Fruit fly (Drosophila melanogaster) whole organism, embryonic: ENCODE data around the gene CG32388.

Experiments used
- Blimp-1 ChIP-seq: fragments of 200-800 bp; sonication (Bioruptor generic); optimal IDR thresholded peaks from 3 replicates; lab custom pipeline; 2018; ENCODE audit warnings: missing biosample characterization, missing genetic modification characterization, mild to moderate bottlenecking, moderate library complexity, missing genetic modification reagents
- BtbVII ChIP-seq: fragments of 200-800 bp; sonication (Bioruptor generic); optimal IDR thresholded peaks from 3 replicates; lab custom pipeline; 2017; ENCODE audit warnings: missing biosample characterization, mild to moderate bottlenecking, missing genetic modification characterization
- Bteb2 ChIP-seq: fragments of 200-800 bp; sonication (Bioruptor generic); optimal IDR thresholded peaks from 2 replicates; lab custom pipeline; 2016; ENCODE audit warnings: missing biosample characterization, missing genetic modification characterization
- CG1024 ChIP-seq: fragments of 200-800 bp; sonication (Bioruptor generic); IDR thresholded peaks from 2 replicates; pipeline ENCODE4 v1.3.6; 2022; ENCODE audit warnings: missing biosample characterization, missing genetic modification characterization
- CG10565 ChIP-seq: fragments of 200-800 bp; sonication (Bioruptor generic); optimal IDR thresholded peaks from 3 replicates; lab custom pipeline; 2016; ENCODE audit warnings: missing biosample characterization, mild to moderate bottlenecking, missing genetic modification characterization
- CG10654 ChIP-seq: fragments of 200-800 bp; sonication (Bioruptor generic); optimal IDR thresholded peaks from 2 replicates; lab custom pipeline; 2016; ENCODE audit warnings: missing biosample characterization, missing genetic modification characterization
- CG14014 ChIP-seq: fragments of 200-800 bp; sonication (Bioruptor generic); IDR thresholded peaks from 2 replicates; pipeline ENCODE4 v1.3.6; 2022; ENCODE audit warnings: missing biosample characterization, missing genetic modification characterization
- CG1792 ChIP-seq: fragments of 200-800 bp; sonication (Bioruptor generic); optimal IDR thresholded peaks from 2 replicates; lab custom pipeline; 2016; ENCODE audit warnings: missing biosample characterization, missing genetic modification characterization
- CG2129 ChIP-seq: fragments of 200-800 bp; sonication (Bioruptor generic); IDR thresholded peaks from 2 replicates; pipeline ENCODE4 v1.3.6; 2022; ENCODE audit warnings: missing biosample characterization, missing genetic modification characterization; ENCODE audit not compliant: partially characterized antibody
- CG3847 ChIP-seq: fragments of 200-800 bp; sonication (Bioruptor generic); IDR thresholded peaks from 2 replicates; pipeline ENCODE4 v1.3.6; 2022; ENCODE audit warnings: missing biosample characterization, missing genetic modification characterization
- CG3995 ChIP-seq: fragments of 200-800 bp; sonication (Bioruptor generic); optimal IDR thresholded peaks from 3 replicates; lab custom pipeline; 2016; ENCODE audit warnings: missing biosample characterization, missing genetic modification characterization
- CG5245 ChIP-seq: fragments of 200-800 bp; sonication (Bioruptor generic); optimal IDR thresholded peaks from 3 replicates; lab custom pipeline; 2016; ENCODE audit warnings: missing biosample characterization, missing genetic modification characterization
- CG7271 ChIP-seq: fragments of 200-800 bp; sonication (Bioruptor generic); optimal IDR thresholded peaks from 2 replicates; lab custom pipeline; 2018; ENCODE audit warnings: missing biosample characterization, mild to moderate bottlenecking, missing genetic modification characterization, moderate library complexity
- CG7357 ChIP-seq: fragments of 200-800 bp; sonication (Bioruptor generic); IDR thresholded peaks from 3 replicates; pipeline ENCODE4 v1.3.6; 2022; ENCODE audit warnings: missing biosample characterization, missing genetic modification characterization
- CG7786 ChIP-seq: fragments of 200-800 bp; sonication (Bioruptor generic); optimal IDR thresholded peaks from 2 replicates; lab custom pipeline; 2016; ENCODE audit warnings: missing biosample characterization, missing genetic modification characterization
- CrebB ChIP-seq: fragments of 200-800 bp; sonication (Bioruptor generic); optimal IDR thresholded peaks from 3 replicates; lab custom pipeline; 2018; ENCODE audit warnings: missing biosample characterization, mild to moderate bottlenecking, missing genetic modification characterization
- Dbx ChIP-seq: fragments of 200-800 bp; sonication (Bioruptor generic); IDR thresholded peaks from 3 replicates; pipeline ENCODE4 v1.3.6; 2022; ENCODE audit warnings: missing biosample characterization, missing genetic modification characterization
- Dfd ChIP-seq, 2 experiments: fragments of >200 bp; optimal IDR thresholded peaks; 2 replicates each; lab custom pipeline; 2017; ENCODE audit warnings: missing biosample characterization in 2 of 2, missing genetic modification characterization in 2 of 2
- Dip2 ChIP-seq: fragments of 200-800 bp; sonication (Bioruptor generic); IDR thresholded peaks from 2 replicates; pipeline ENCODE4 v1.3.6; 2022; ENCODE audit warnings: missing biosample characterization, missing genetic modification characterization
- Doc3 ChIP-seq: fragments of 200-800 bp; sonication (Bioruptor generic); IDR thresholded peaks from 3 replicates; pipeline ENCODE4 v1.3.6; 2022; ENCODE audit warnings: missing biosample characterization, missing genetic modification characterization; ENCODE audit not compliant: partially characterized antibody
- Dref ChIP-seq: fragments of 200-800 bp; sonication (Bioruptor generic); IDR thresholded peaks from 2 replicates; pipeline ENCODE4 v1.3.6; 2022; ENCODE audit warnings: missing biosample characterization, missing genetic modification characterization
- Elba2 ChIP-seq: fragments of 200-800 bp; sonication (Bioruptor generic); optimal IDR thresholded peaks from 3 replicates; lab custom pipeline; 2016; ENCODE audit warnings: missing biosample characterization, missing genetic modification characterization
- HLH3B ChIP-seq: fragments of 200-800 bp; sonication (Bioruptor generic); IDR thresholded peaks from 2 replicates; pipeline ENCODE4 v1.3.6; 2022; ENCODE audit warnings: missing biosample characterization, missing genetic modification characterization
- Hr3 ChIP-seq: fragments of 200-800 bp; sonication (Bioruptor generic); optimal IDR thresholded peaks from 3 replicates; lab custom pipeline; 2016; ENCODE audit warnings: missing biosample characterization, missing genetic modification characterization
- Hr78 ChIP-seq, 2 experiments: fragments of 200-800 bp in 1 of 2; fragments of >200 bp in 1 of 2; sonication (Bioruptor generic) in 1 of 2; optimal IDR thresholded peaks; 2 replicates each; lab custom pipeline; 2017 to 2019; ENCODE audit warnings: missing biosample characterization in 2 of 2, missing genetic modification characterization in 2 of 2, mild to moderate bottlenecking in 1 of 2, moderate library complexity in 1 of 2
- NC2α ChIP-seq: fragments of 200-800 bp; sonication (Bioruptor generic); optimal IDR thresholded peaks from 2 replicates; lab custom pipeline; 2016; ENCODE audit warnings: missing biosample characterization, missing genetic modification characterization
- Sox100B ChIP-seq: fragments of 200-800 bp; sonication (Bioruptor generic); optimal IDR thresholded peaks from 3 replicates; lab custom pipeline; 2018; ENCODE audit warnings: missing biosample characterization, mild to moderate bottlenecking, missing genetic modification characterization
- YL-1 ChIP-seq: fragments of 200-800 bp; sonication (Bioruptor generic); optimal IDR thresholded peaks from 3 replicates; lab custom pipeline; 2017; ENCODE audit warnings: missing biosample characterization, mild to moderate bottlenecking, missing genetic modification characterization
- ara ChIP-seq: fragments of 200-800 bp; sonication (Bioruptor generic); IDR thresholded peaks from 2 replicates; pipeline ENCODE4 v1.3.6; 2022; ENCODE audit warnings: missing biosample characterization, missing genetic modification characterization
- ash1 ChIP-seq: fragments of 200-800 bp; sonication (Bioruptor generic); optimal IDR thresholded peaks from 2 replicates; lab custom pipeline; 2018; ENCODE audit warnings: missing biosample characterization, mild to moderate bottlenecking, missing genetic modification characterization
- bbx ChIP-seq: fragments of 200-800 bp; sonication (Bioruptor generic); IDR thresholded peaks from 2 replicates; pipeline ENCODE4 v1.3.6; 2022; ENCODE audit warnings: missing biosample characterization, missing genetic modification characterization; ENCODE audit not compliant: partially characterized antibody
- danr ChIP-seq: fragments of 200-800 bp; sonication (Bioruptor generic); IDR thresholded peaks from 2 replicates; pipeline ENCODE4 v1.3.6; 2022; ENCODE audit warnings: missing biosample characterization, missing genetic modification characterization
- dmrt11E ChIP-seq: fragments of 200-800 bp; sonication (Bioruptor generic); optimal IDR thresholded peaks from 3 replicates; lab custom pipeline; 2018; ENCODE audit warnings: missing biosample characterization, mild to moderate bottlenecking, missing genetic modification characterization, moderate library complexity
- dpn ChIP-seq, 2 experiments: fragments of 200-800 bp; sonication (Bioruptor generic); optimal IDR thresholded peaks; 3 replicates each; lab custom pipeline; 2016; ENCODE audit warnings: missing biosample characterization in 2 of 2, missing genetic modification characterization in 2 of 2
- exex ChIP-seq: fragments of 200-800 bp; sonication (Bioruptor generic); optimal IDR thresholded peaks from 4 replicates; lab custom pipeline; 2018; ENCODE audit warnings: missing biosample characterization, mild to moderate bottlenecking, missing genetic modification characterization, moderate library complexity
- gcm2 ChIP-seq: fragments of 200-800 bp; sonication (Bioruptor generic); optimal IDR thresholded peaks from 2 replicates; lab custom pipeline; 2016; ENCODE audit warnings: missing biosample characterization, missing genetic modification characterization
- gro ChIP-seq: fragments of 200-800 bp; sonication (Bioruptor generic); optimal IDR thresholded peaks from 2 replicates; lab custom pipeline; 2016; ENCODE audit warnings: missing biosample characterization, missing genetic modification characterization
- hkb ChIP-seq, 2 experiments: fragments of 200-800 bp in 1 of 2; fragments of >200 bp in 1 of 2; sonication (Bioruptor generic) in 1 of 2; IDR thresholded peaks in 1 of 2; optimal IDR thresholded peaks in 1 of 2; 2 replicates each; pipeline versions ENCODE4 v1.3.6 to Lab custom; 2017 to 2022; ENCODE audit warnings: missing biosample characterization in 1 of 2, missing genetic modification characterization in 1 of 2
- kay ChIP-seq: fragments of 200-800 bp; sonication (Bioruptor generic); optimal IDR thresholded peaks from 2 replicates; lab custom pipeline; 2016; ENCODE audit warnings: missing biosample characterization, missing genetic modification characterization
- lola ChIP-seq, 3 experiments: fragments of >200 bp in 2 of 3; fragments of 200-800 bp in 1 of 3; sonication (Bioruptor generic) in 1 of 3; optimal IDR thresholded peaks; 2 replicates each; lab custom pipeline; 2017 to 2019; ENCODE audit warnings: missing biosample characterization in 3 of 3, missing genetic modification characterization in 3 of 3, mild to moderate bottlenecking in 1 of 3, moderate library complexity in 1 of 3
- luna ChIP-seq: fragments of 200-800 bp; sonication (Bioruptor generic); optimal IDR thresholded peaks from 2 replicates; lab custom pipeline; 2016; ENCODE audit warnings: missing biosample characterization, missing genetic modification characterization
- odd ChIP-seq: fragments of 200-800 bp; sonication (Bioruptor generic); optimal IDR thresholded peaks from 2 replicates; lab custom pipeline; 2017; ENCODE audit warnings: missing biosample characterization, mild to moderate bottlenecking, missing genetic modification characterization
- pnt ChIP-seq: fragments of 200-800 bp; sonication (Bioruptor generic); optimal IDR thresholded peaks from 3 replicates; lab custom pipeline; 2016; ENCODE audit warnings: missing biosample characterization, missing genetic modification characterization
- pros ChIP-seq: fragments of 200-800 bp; sonication (Bioruptor generic); optimal IDR thresholded peaks from 3 replicates; lab custom pipeline; 2019; ENCODE audit warnings: missing biosample characterization, mild to moderate bottlenecking, missing genetic modification characterization, moderate library complexity
- stwl ChIP-seq: fragments of 200-800 bp; sonication (Bioruptor generic); optimal IDR thresholded peaks from 3 replicates; lab custom pipeline; 2018; ENCODE audit warnings: missing biosample characterization, mild to moderate bottlenecking, missing genetic modification characterization, moderate library complexity
- sug ChIP-seq: fragments of 200-800 bp; optimal IDR thresholded peaks from 2 replicates; lab custom pipeline; 2019; ENCODE audit warnings: missing biosample characterization, mild to moderate bottlenecking, missing genetic modification characterization, moderate library complexity
- tgo ChIP-seq: fragments of 200-800 bp; sonication (Bioruptor generic); IDR thresholded peaks from 3 replicates; pipeline ENCODE4 v1.3.6; 2022; ENCODE audit warnings: missing biosample characterization, missing genetic modification characterization
- zen ChIP-seq: fragments of 200-800 bp; sonication (Bioruptor generic); optimal IDR thresholded peaks from 3 replicates; lab custom pipeline; 2018; ENCODE audit warnings: missing biosample characterization, mild to moderate bottlenecking, missing genetic modification characterization, moderate library complexity

Gene CG32388

dm6 chr3L:6963792-6964487 lies 20.4 kb downstream of the CG32388 start (continued):
- peak; percentile 75 for TF ChIP-seq odd (GFP tag; lab: Kevin White, UChicago)
- no peak for TF ChIP-seq sug
- peak; percentile 64 for TF ChIP-seq CG5245 (GFP tag; lab: Kevin White, UChicago)
- TF ChIP-seq CG1792 (GFP tag; lab: Kevin White, UChicago), result peak; percentile 73
- TF ChIP-seq Bteb2 (GFP tag; lab: Kevin White, UChicago), result peak; percentile 75
- TF ChIP-seq stwl (tag; lab: Kevin White, UChicago), result no peak
- TF ChIP-seq exex (tag; lab: Kevin White, UChicago), result no peak
- TF ChIP-seq CG10565 (GFP tag; lab: Kevin White, UChicago), result no peak
- peak; percentile 78 for TF ChIP-seq CG7786
- TF ChIP-seq ash1, result no peak
- peak; percentile 82 for TF ChIP-seq Blimp-1 (GFP tag; lab: Kevin White, UChicago)
- TF ChIP-seq pnt (GFP tag; lab: Kevin White, UChicago), result peak; percentile 77
- no peak for TF ChIP-seq bbx (GFP tag; lab: Robert Waterston, UW)
- TF ChIP-seq Dip2, result no peak
- TF ChIP-seq CG1024, result 0 out of 2 replicates have a peak, but pooled peaks have one; percentile 48
- peak; percentile 74 for TF ChIP-seq Sox100B
- TF ChIP-seq Hr78 (GFP tag; optimal IDR thresholded peaks at IDR 0.05; lab: Kevin White, UChicago), result peak in 1 of 2 experiments; percentile 60
- TF ChIP-seq NC2α (GFP tag; lab: Kevin White, UChicago), result peak; percentile 73
- peak; percentile 54 for TF ChIP-seq gro (GFP tag; lab: Kevin White, UChicago)
- TF ChIP-seq YL-1 (GFP tag; lab: Kevin White, UChicago), result peak; percentile 2
- TF ChIP-seq Dref, result no peak
- TF ChIP-seq CG7357 (GFP tag; lab: Robert Waterston, UW), result peak; percentile 75; the same call in 2 of the 3 replicates
- TF ChIP-seq HLH3B (GFP tag; lab: Robert Waterston, UW), result peak; percentile 70; the same call in 1 of the 2 replicates
- peak; percentile 82 for TF ChIP-seq tgo (GFP tag; lab: Robert Waterston, UW)
- TF ChIP-seq Dfd (GFP tag; optimal IDR thresholded peaks at IDR 0.05; lab: Kevin White, UChicago), result no peak
- TF ChIP-seq kay (GFP tag; lab: Kevin White, UChicago), result peak; percentile 66
- no peak for TF ChIP-seq CG7271 (tag; lab: Kevin White, UChicago)
- TF ChIP-seq danr (GFP tag; lab: Robert Waterston, UW), result peak; percentile 35; the same call in 1 of the 2 replicates
- peak; percentile 67 for TF ChIP-seq ara (GFP tag; lab: Robert Waterston, UW)
- TF ChIP-seq zen (tag; lab: Kevin White, UChicago), result peak; percentile 34
- no peak for TF ChIP-seq CG3995
- peak; percentile 81 for TF ChIP-seq Hr3
- TF ChIP-seq pros (GFP tag; lab: Kevin White, UChicago), result no peak
- TF ChIP-seq dpn (GFP tag; optimal IDR thresholded peaks at IDR 0.05; lab: Kevin White, UChicago), result peak; percentile 82 to 83
- no peak for TF ChIP-seq CG2129
- peak; percentile 59 for TF ChIP-seq gcm2 (GFP tag; lab: Kevin White, UChicago)
- TF ChIP-seq CG14014 (GFP tag; lab: Robert Waterston, UW), result peak; percentile 81
- peak in 1 of 3 experiments; percentile 88 for TF ChIP-seq lola (GFP tag; optimal IDR thresholded peaks at IDR 0.05; lab: Kevin White, UChicago)
- TF ChIP-seq CG3847 (GFP tag; lab: Robert Waterston, UW), result peak; percentile 77
- TF ChIP-seq Elba2 (GFP tag; lab: Kevin White, UChicago), result no peak
- peak; percentile 85 for TF ChIP-seq dmrt11E (tag; lab: Kevin White, UChicago)
- no peak for TF ChIP-seq Doc3
- TF ChIP-seq BtbVII (GFP tag; lab: Kevin White, UChicago), result peak; percentile 73
- TF ChIP-seq hkb (optimal IDR thresholded peaks at IDR 0.05; lab: Kevin White, UChicago), result no peak
- TF ChIP-seq hkb (GFP tag; IDR thresholded peaks at IDR 0.05; lab: Robert Waterston, UW), result peak; percentile 70; the same call in 1 of the 2 replicates
- TF ChIP-seq CG10654, result peak; percentile 72
- TF ChIP-seq Dbx (GFP tag; lab: Robert Waterston, UW), result peak; percentile 36; the same call in 1 of the 3 replicates
- no peak for TF ChIP-seq luna
- TF ChIP-seq CrebB, result peak; percentile 56
